Fruit fly (Drosophila melanogaster) whole organism, embryonic: ENCODE data around the gene CG6733.

Source experiments
- Atf-2 ChIP-seq: fragments of 200-800 bp; sonication (Bioruptor generic); optimal IDR thresholded peaks from 2 replicates; lab custom pipeline; 2016; ENCODE audit warnings: missing biosample characterization, missing genetic modification characterization
- CG10147 ChIP-seq: fragments of 200-800 bp; sonication (Bioruptor generic); optimal IDR thresholded peaks from 2 replicates; lab custom pipeline; 2019; ENCODE audit warnings: missing biosample characterization, mild to moderate bottlenecking, missing genetic modification characterization, moderate library complexity
- CG1024 ChIP-seq: fragments of 200-800 bp; sonication (Bioruptor generic); IDR thresholded peaks from 2 replicates; pipeline ENCODE4 v1.3.6; 2022; ENCODE audit warnings: missing biosample characterization, missing genetic modification characterization
- CG10979 ChIP-seq: fragments of 200-800 bp; sonication (Bioruptor generic); optimal IDR thresholded peaks from 2 replicates; lab custom pipeline; 2018; ENCODE audit warnings: missing biosample characterization, mild to moderate bottlenecking, missing genetic modification characterization, moderate library complexity
- CG12299 ChIP-seq: fragments of 200-800 bp; sonication (Bioruptor generic); optimal IDR thresholded peaks from 2 replicates; lab custom pipeline; 2018; ENCODE audit warnings: missing biosample characterization, mild to moderate bottlenecking, missing genetic modification characterization
- CG13624 ChIP-seq: fragments of 200-800 bp; sonication (Bioruptor generic); optimal IDR thresholded peaks from 2 replicates; lab custom pipeline; 2016; ENCODE audit warnings: missing biosample characterization, missing genetic modification characterization
- CG14014 ChIP-seq: fragments of 200-800 bp; sonication (Bioruptor generic); IDR thresholded peaks from 2 replicates; pipeline ENCODE4 v1.3.6; 2022; ENCODE audit warnings: missing biosample characterization, missing genetic modification characterization
- CG14860 ChIP-seq: fragments of 200-800 bp; sonication (Bioruptor generic); IDR thresholded peaks from 3 replicates; pipeline ENCODE4 v1.3.6; 2022; ENCODE audit warnings: missing biosample characterization, missing genetic modification characterization; ENCODE audit not compliant: partially characterized antibody
- CG15514 ChIP-seq: fragments of 200-800 bp; sonication (Bioruptor generic); optimal IDR thresholded peaks from 3 replicates; lab custom pipeline; 2017; ENCODE audit warnings: missing biosample characterization, missing genetic modification characterization, mild to moderate bottlenecking, moderate library complexity, missing genetic modification reagents
- CG1647 ChIP-seq: fragments of 200-800 bp; sonication (Bioruptor generic); optimal IDR thresholded peaks from 3 replicates; lab custom pipeline; 2016; ENCODE audit warnings: missing biosample characterization, missing genetic modification characterization
- CG16813 ChIP-seq: fragments of 200-800 bp; sonication (Bioruptor generic); IDR thresholded peaks from 3 replicates; pipeline ENCODE4 v1.3.6; 2022; ENCODE audit warnings: missing biosample characterization, missing genetic modification characterization; ENCODE audit not compliant: partially characterized antibody
- CG16815 ChIP-seq: fragments of 200-800 bp; sonication (Bioruptor generic); optimal IDR thresholded peaks from 3 replicates; lab custom pipeline; 2017; ENCODE audit warnings: missing biosample characterization, mild to moderate bottlenecking, missing genetic modification characterization
- CG2875 ChIP-seq: fragments of 200-800 bp; sonication (Bioruptor generic); optimal IDR thresholded peaks from 2 replicates; lab custom pipeline; 2017; ENCODE audit warnings: missing biosample characterization, mild to moderate bottlenecking, missing genetic modification characterization, missing genetic modification reagents
- CG30020 ChIP-seq: fragments of 200-800 bp; optimal IDR thresholded peaks from 2 replicates; lab custom pipeline; 2019; ENCODE audit warnings: missing biosample characterization, mild to moderate bottlenecking, missing genetic modification characterization, moderate library complexity
- CG34224 ChIP-seq: fragments of 200-800 bp; sonication (Bioruptor generic); IDR thresholded peaks from 3 replicates; pipeline ENCODE4 v1.3.6; 2022; ENCODE audit warnings: missing biosample characterization, missing genetic modification characterization; ENCODE audit not compliant: partially characterized antibody
- CG3995 ChIP-seq: fragments of 200-800 bp; sonication (Bioruptor generic); optimal IDR thresholded peaks from 3 replicates; lab custom pipeline; 2016; ENCODE audit warnings: missing biosample characterization, missing genetic modification characterization
- CG4617 ChIP-seq: fragments of 200-800 bp; sonication (Bioruptor generic); optimal IDR thresholded peaks from 3 replicates; lab custom pipeline; 2016; ENCODE audit warnings: missing biosample characterization, missing genetic modification characterization, borderline replicate concordance
- CG4854 ChIP-seq: fragments of 200-800 bp; sonication (Bioruptor generic); optimal IDR thresholded peaks from 2 replicates; lab custom pipeline; 2016; ENCODE audit warnings: missing biosample characterization, missing genetic modification characterization, inconsistent platforms
- CG7271 ChIP-seq: fragments of 200-800 bp; sonication (Bioruptor generic); optimal IDR thresholded peaks from 2 replicates; lab custom pipeline; 2018; ENCODE audit warnings: missing biosample characterization, mild to moderate bottlenecking, missing genetic modification characterization, moderate library complexity
- CG7745 ChIP-seq: fragments of 200-800 bp; sonication (Bioruptor generic); optimal IDR thresholded peaks from 2 replicates; lab custom pipeline; 2018; ENCODE audit warnings: missing biosample characterization, mild to moderate bottlenecking, missing genetic modification characterization, moderate library complexity
- CG8388 ChIP-seq: fragments of 200-800 bp; sonication (Bioruptor generic); optimal IDR thresholded peaks from 2 replicates; lab custom pipeline; 2019; ENCODE audit warnings: missing biosample characterization, mild to moderate bottlenecking, missing genetic modification characterization, moderate library complexity
- CG9727 ChIP-seq: fragments of 200-800 bp; sonication (Bioruptor generic); optimal IDR thresholded peaks from 3 replicates; lab custom pipeline; 2017; ENCODE audit warnings: missing biosample characterization, mild to moderate bottlenecking, missing genetic modification characterization
- CG9797 ChIP-seq: fragments of 200-800 bp; sonication (Bioruptor generic); optimal IDR thresholded peaks from 3 replicates; lab custom pipeline; 2018; ENCODE audit warnings: missing biosample characterization, mild to moderate bottlenecking, missing genetic modification characterization
- Chrac-16 ChIP-seq: fragments of 200-800 bp; sonication (Bioruptor generic); optimal IDR thresholded peaks from 3 replicates; lab custom pipeline; 2016; ENCODE audit warnings: missing biosample characterization, missing genetic modification characterization
- D19A ChIP-seq: fragments of 200-800 bp; optimal IDR thresholded peaks from 3 replicates; lab custom pipeline; 2019; ENCODE audit warnings: missing biosample characterization, mild to moderate bottlenecking, missing genetic modification characterization, moderate library complexity
- ERR ChIP-seq: fragments of 200-800 bp; sonication (Bioruptor generic); optimal IDR thresholded peaks from 2 replicates; lab custom pipeline; 2016; ENCODE audit warnings: missing biosample characterization, missing genetic modification characterization
- Ets97D ChIP-seq: fragments of 200-800 bp; sonication (Bioruptor generic); optimal IDR thresholded peaks from 3 replicates; lab custom pipeline; 2016; ENCODE audit warnings: missing biosample characterization, missing genetic modification characterization
- Hr39 ChIP-seq: fragments of >200 bp; optimal IDR thresholded peaks from 2 replicates; lab custom pipeline; 2017
- Nf-YC ChIP-seq: fragments of 200-800 bp; optimal IDR thresholded peaks from 3 replicates; lab custom pipeline; 2019; ENCODE audit warnings: missing biosample characterization, mild to moderate bottlenecking, missing genetic modification characterization, moderate library complexity
- Optix ChIP-seq: fragments of 200-800 bp; sonication (Bioruptor generic); IDR thresholded peaks from 3 replicates; pipeline ENCODE4 v1.3.6; 2022; ENCODE audit warnings: missing biosample characterization, missing genetic modification characterization
- Sry-δ ChIP-seq: fragments of 200-800 bp; sonication (Bioruptor generic); optimal IDR thresholded peaks from 2 replicates; lab custom pipeline; 2016; ENCODE audit warnings: missing biosample characterization, missing genetic modification characterization
- amos ChIP-seq: fragments of 200-800 bp; sonication (Bioruptor generic); IDR thresholded peaks from 2 replicates; pipeline ENCODE4 v1.3.6; 2022; ENCODE audit warnings: missing biosample characterization, missing genetic modification characterization; ENCODE audit not compliant: partially characterized antibody
- cas ChIP-seq: fragments of 200-800 bp; sonication (Bioruptor generic); IDR thresholded peaks from 2 replicates; pipeline ENCODE4 v1.3.6; 2022; ENCODE audit warnings: missing biosample characterization, missing genetic modification characterization
- chinmo ChIP-seq: fragments of 200-800 bp; sonication (Bioruptor generic); IDR thresholded peaks from 4 replicates; pipeline ENCODE4 v1.3.6; 2022; ENCODE audit warnings: missing biosample characterization, missing genetic modification characterization; ENCODE audit not compliant: partially characterized antibody
- esg ChIP-seq: fragments of 200-800 bp; sonication (Bioruptor generic); conservative IDR thresholded peaks from 2 replicates; pipeline ENCODE4 v1.3.6; 2022; ENCODE audit warnings: missing biosample characterization, missing genetic modification characterization
- hkb ChIP-seq, 2 experiments: fragments of 200-800 bp in 1 of 2; fragments of >200 bp in 1 of 2; sonication (Bioruptor generic) in 1 of 2; IDR thresholded peaks in 1 of 2; optimal IDR thresholded peaks in 1 of 2; 2 replicates each; pipeline versions ENCODE4 v1.3.6 to Lab custom; 2017 to 2022; ENCODE audit warnings: missing biosample characterization in 1 of 2, missing genetic modification characterization in 1 of 2
- luna ChIP-seq: fragments of 200-800 bp; sonication (Bioruptor generic); optimal IDR thresholded peaks from 2 replicates; lab custom pipeline; 2016; ENCODE audit warnings: missing biosample characterization, missing genetic modification characterization
- nom ChIP-seq: fragments of 200-800 bp; sonication (Bioruptor generic); optimal IDR thresholded peaks from 2 replicates; lab custom pipeline; 2017; ENCODE audit warnings: missing biosample characterization, missing genetic modification characterization, mild to moderate bottlenecking, moderate library complexity, missing genetic modification reagents
- org-1 ChIP-seq: fragments of 200-800 bp; sonication (Bioruptor generic); optimal IDR thresholded peaks from 2 replicates; lab custom pipeline; 2017; ENCODE audit warnings: missing biosample characterization, missing genetic modification characterization
- seq ChIP-seq: fragments of 200-800 bp; sonication (Bioruptor generic); IDR thresholded peaks from 2 replicates; pipeline ENCODE4 v1.3.6; 2022; ENCODE audit warnings: missing biosample characterization, missing genetic modification characterization
- shn ChIP-seq: fragments of 200-800 bp; sonication (Bioruptor generic); optimal IDR thresholded peaks from 3 replicates; lab custom pipeline; 2016; ENCODE audit warnings: missing biosample characterization, missing genetic modification characterization
- twi ChIP-seq: fragments of 200-800 bp; optimal IDR thresholded peaks from 2 replicates; lab custom pipeline; 2019; ENCODE audit warnings: missing biosample characterization, mild to moderate bottlenecking, missing genetic modification characterization, moderate library complexity
- unc-4 ChIP-seq: fragments of 200-800 bp; sonication (Bioruptor generic); IDR thresholded peaks from 2 replicates; pipeline ENCODE4 v1.3.6; 2022; ENCODE audit warnings: missing biosample characterization, missing genetic modification characterization; ENCODE audit not compliant: partially characterized antibody
- wdn ChIP-seq: fragments of 200-800 bp; sonication (Bioruptor generic); IDR thresholded peaks from 2 replicates; pipeline ENCODE4 v1.3.6; 2022; ENCODE audit warnings: missing biosample characterization, missing genetic modification characterization
- zen ChIP-seq: fragments of 200-800 bp; sonication (Bioruptor generic); optimal IDR thresholded peaks from 3 replicates; lab custom pipeline; 2018; ENCODE audit warnings: missing biosample characterization, mild to moderate bottlenecking, missing genetic modification characterization, moderate library complexity
- zen2 ChIP-seq: fragments of 200-800 bp; sonication (Bioruptor generic); IDR thresholded peaks from 3 replicates; pipeline ENCODE4 v1.3.6; 2022; ENCODE audit warnings: missing biosample characterization, missing genetic modification characterization; ENCODE audit not compliant: partially characterized antibody
- zf30C ChIP-seq: fragments of 200-800 bp; sonication (Bioruptor generic); optimal IDR thresholded peaks from 3 replicates; lab custom pipeline; 2018; ENCODE audit warnings: missing biosample characterization, mild to moderate bottlenecking, missing genetic modification characterization
- zfh1 ChIP-seq: fragments of 200-800 bp; sonication (Bioruptor generic); IDR thresholded peaks from 3 replicates; pipeline ENCODE4 v1.3.6; 2022; ENCODE audit warnings: missing biosample characterization, missing genetic modification characterization

CG6733 gene

DNA sequence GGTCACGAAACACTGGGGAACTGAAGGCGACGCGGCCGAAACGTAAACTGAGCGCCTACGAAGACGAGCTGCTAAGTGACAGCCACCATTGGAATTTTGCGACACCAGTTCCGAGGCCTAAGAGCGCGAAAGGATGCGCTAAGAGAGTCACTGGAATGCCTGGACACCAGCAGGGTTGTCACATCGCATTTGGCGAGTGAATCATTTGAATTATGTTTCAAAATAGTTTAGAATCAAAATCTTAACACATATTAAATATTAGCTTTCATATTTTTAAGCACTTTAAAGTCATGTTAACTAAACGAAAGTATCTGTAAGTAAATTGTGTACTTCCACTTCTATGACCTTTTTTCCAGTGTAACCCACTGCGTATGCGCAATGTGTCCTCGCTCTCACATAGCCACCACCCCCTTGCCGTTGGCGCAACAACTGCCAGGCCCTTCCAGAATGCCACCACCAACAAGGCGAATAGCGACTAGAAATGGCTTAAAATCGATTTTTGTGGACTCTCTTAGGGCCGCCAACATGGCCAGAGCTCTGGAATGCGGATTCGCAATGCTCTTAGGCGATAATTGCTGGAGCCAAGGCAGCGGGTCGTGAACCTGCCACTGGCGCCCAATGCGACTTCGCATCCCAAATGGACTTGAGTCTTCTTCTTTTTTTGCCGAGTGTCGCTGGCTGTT lies 15.3 kb downstream of the CG6733 start, which contains the start of gene Cow (continued):
- TF ChIP-seq wdn (GFP tag; lab: Robert Waterston, UW) (peak; percentile 39; the same call in 1 of the 2 replicates), Nf-YC (tag; lab: Kevin White, UChicago) (peak; percentile 24), shn (GFP tag; lab: Kevin White, UChicago) (no peak), Hr39 (no peak), CG10147 (GFP tag; lab: Kevin White, UChicago) (peak; percentile 75), zen (no peak), CG34224 (no peak), zf30C (peak; percentile 46), zen2 (no peak), CG12299 (no peak), Chrac-16 (GFP tag; lab: Kevin White, UChicago) (peak; percentile 19), CG3995 (no peak), ERR (GFP tag; lab: Kevin White, UChicago) (no peak), Optix (GFP tag; lab: Robert Waterston, UW) (no peak), org-1 (GFP tag; lab: Kevin White, UChicago) (peak; percentile 56), CG2875 (GFP tag; lab: Kevin White, UChicago) (no peak), CG30020 (no peak), Ets97D (GFP tag; lab: Kevin White, UChicago) (no peak), Sry-δ (peak; percentile 26), twi (tag; lab: Kevin White, UChicago) (no peak), CG4617 (GFP tag; lab: Kevin White, UChicago) (no peak), esg (peak; percentile 62), CG9727 (GFP tag; lab: Kevin White, UChicago) (peak; percentile 60), CG16815 (GFP tag; lab: Kevin White, UChicago) (no peak), CG16813 (GFP tag; lab: Robert Waterston, UW) (no peak), CG10979 (tag; lab: Kevin White, UChicago) (peak; percentile 30), chinmo (GFP tag; lab: Robert Waterston, UW) (no peak), CG1024 (GFP tag; lab: Robert Waterston, UW) (no peak), CG4854 (GFP tag; lab: Kevin White, UChicago) (no peak), luna (GFP tag; lab: Kevin White, UChicago) (peak; percentile 8), CG7271 (tag; lab: Kevin White, UChicago) (no peak), CG8388 (GFP tag; lab: Kevin White, UChicago) (peak; percentile 23), cas (GFP tag; lab: Robert Waterston, UW) (0 out of 2 replicates have a peak, but pooled peaks have one; percentile 31), CG14860 (no peak), amos (GFP tag; lab: Robert Waterston, UW) (no peak), seq (GFP tag; lab: Robert Waterston, UW) (peak; percentile 60; the same call in 1 of the 2 replicates), unc-4 (GFP tag; lab: Robert Waterston, UW) (no peak), CG1647 (GFP tag; lab: Kevin White, UChicago) (no peak), CG13624 (GFP tag; lab: Kevin White, UChicago) (peak; percentile 54), CG15514 (peak; percentile 75), CG14014 (GFP tag; lab: Robert Waterston, UW) (peak; percentile 82), nom (GFP tag; lab: Kevin White, UChicago) (no peak), D19A (tag; lab: Kevin White, UChicago) (peak; percentile 17), CG9797 (GFP tag; lab: Kevin White, UChicago) (no peak), CG7745 (tag; lab: Kevin White, UChicago) (no peak), zfh1 (GFP tag; lab: Robert Waterston, UW) (peak; percentile 56; the same call in 2 of the 3 replicates), Atf-2 (peak; percentile 36), hkb (optimal IDR thresholded peaks at IDR 0.05; lab: Kevin White, UChicago) (no peak), hkb (GFP tag; IDR thresholded peaks at IDR 0.05; lab: Robert Waterston, UW) (peak; percentile 77)
